Worm (Caenorhabditis elegans) whole organism, L3 larva: ENCODE data around the gene T19C4.1.

Source experiments
- ZK546.5 ChIP-seq: sonication (generic microtip); optimal IDR thresholded peaks from 2 replicates; lab custom pipeline; 2017; ENCODE audit warnings: missing biosample characterization, missing genetic modification characterization
- aly-2 ChIP-seq: fragments of 150-350 bp; optimal IDR thresholded peaks from 2 replicates; lab custom pipeline; 2014; ENCODE audit warnings: missing biosample characterization, missing genetic modification characterization
- ama-1 ChIP-seq: fragments of 150-350 bp; optimal IDR thresholded peaks from 2 replicates; lab custom pipeline; 2018
- ceh-16 ChIP-seq: sonication (generic microtip); optimal IDR thresholded peaks from 2 replicates; lab custom pipeline; 2017; ENCODE audit warnings: missing biosample characterization, missing genetic modification characterization
- ceh-28 ChIP-seq: fragments of 150-350 bp; optimal IDR thresholded peaks from 2 replicates; lab custom pipeline; 2014; ENCODE audit warnings: missing biosample characterization, missing genetic modification reagents, missing genetic modification characterization
- ceh-82 ChIP-seq: fragments of 150-350 bp; optimal IDR thresholded peaks from 2 replicates; lab custom pipeline; 2014; ENCODE audit warnings: missing biosample characterization, missing genetic modification characterization
- ceh-9 ChIP-seq: sonication (generic microtip); optimal IDR thresholded peaks from 2 replicates; lab custom pipeline; 2018; ENCODE audit warnings: missing biosample characterization, missing genetic modification characterization
- daf-12 ChIP-seq: fragments of 150-350 bp; optimal IDR thresholded peaks from 2 replicates; lab custom pipeline; 2014; ENCODE audit warnings: missing biosample characterization, missing genetic modification reagents, missing genetic modification characterization
- egl-27 ChIP-seq: sonication (generic microtip); optimal IDR thresholded peaks from 4 replicates; lab custom pipeline; 2017; ENCODE audit warnings: missing biosample characterization, missing genetic modification reagents, missing genetic modification characterization
- egl-5 ChIP-seq: fragments of 150-350 bp; optimal IDR thresholded peaks from 2 replicates; lab custom pipeline; 2017; ENCODE audit warnings: missing biosample characterization, missing genetic modification reagents, missing genetic modification characterization, inconsistent platforms
- elt-1 ChIP-seq: fragments of 150-350 bp; optimal IDR thresholded peaks from 2 replicates; lab custom pipeline; 2014; ENCODE audit warnings: missing biosample characterization, missing genetic modification characterization
- elt-2 ChIP-seq: sonication (generic microtip); optimal IDR thresholded peaks from 2 replicates; lab custom pipeline; 2016; ENCODE audit warnings: missing genetic modification reagents, mild to moderate bottlenecking, missing genetic modification characterization, missing compliant biosample characterization
- elt-3 ChIP-seq, 3 experiments: fragments of 150-350 bp in 1 of 3; sonication (generic microtip) in 2 of 3; optimal IDR thresholded peaks; 2 replicates in 2 of 3; 4 replicates in 1 of 3; lab custom pipeline; 2014 to 2017; ENCODE audit warnings: missing biosample characterization in 3 of 3, missing genetic modification characterization in 3 of 3
- fkh-10 ChIP-seq: sonication (generic microtip); optimal IDR thresholded peaks from 2 replicates; lab custom pipeline; 2017; ENCODE audit warnings: missing biosample characterization, missing genetic modification reagents, missing genetic modification characterization
- fkh-2 ChIP-seq: fragments of 150-350 bp; optimal IDR thresholded peaks from 2 replicates; lab custom pipeline; 2014; ENCODE audit warnings: missing biosample characterization, missing genetic modification reagents, missing genetic modification characterization
- jun-1 ChIP-seq: fragments of 150-350 bp; optimal IDR thresholded peaks from 2 replicates; lab custom pipeline; 2014; ENCODE audit warnings: missing biosample characterization, missing genetic modification reagents, missing genetic modification characterization
- lin-15B ChIP-seq: fragments of 150-350 bp; optimal IDR thresholded peaks from 2 replicates; lab custom pipeline; 2014; ENCODE audit warnings: missing biosample characterization, missing genetic modification characterization
- lin-39 ChIP-seq: fragments of 150-350 bp; optimal IDR thresholded peaks from 2 replicates; lab custom pipeline; 2018; ENCODE audit warnings: missing biosample characterization, missing genetic modification reagents, missing genetic modification characterization
- lsy-12 ChIP-seq: sonication (generic microtip); optimal IDR thresholded peaks from 2 replicates; lab custom pipeline; 2016; ENCODE audit warnings: mild to moderate bottlenecking, missing genetic modification characterization, missing compliant biosample characterization
- mdl-1 ChIP-seq: fragments of 150-350 bp; optimal IDR thresholded peaks from 2 replicates; lab custom pipeline; 2014; ENCODE audit warnings: missing biosample characterization, missing genetic modification characterization
- mml-1 ChIP-seq: fragments of 150-350 bp; sonication (generic microtip); optimal IDR thresholded peaks from 3 replicates; lab custom pipeline; 2014; ENCODE audit warnings: missing biosample characterization, missing genetic modification characterization
- nhr-11 ChIP-seq: fragments of 150-350 bp; optimal IDR thresholded peaks from 2 replicates; lab custom pipeline; 2014; ENCODE audit warnings: missing biosample characterization, missing genetic modification characterization
- nhr-237 ChIP-seq: fragments of 150-350 bp; optimal IDR thresholded peaks from 2 replicates; lab custom pipeline; 2014; ENCODE audit warnings: missing biosample characterization, missing genetic modification characterization
- nhr-25 ChIP-seq: sonication (generic microtip); optimal IDR thresholded peaks from 2 replicates; lab custom pipeline; 2017; ENCODE audit warnings: missing biosample characterization, missing genetic modification characterization
- nhr-28 ChIP-seq: fragments of 150-350 bp; optimal IDR thresholded peaks from 2 replicates; lab custom pipeline; 2014; ENCODE audit warnings: missing biosample characterization, missing genetic modification characterization
- nhr-67 ChIP-seq: fragments of 150-350 bp; optimal IDR thresholded peaks from 2 replicates; lab custom pipeline; 2014; ENCODE audit warnings: missing biosample characterization, missing genetic modification characterization
- nhr-76 ChIP-seq: fragments of 150-350 bp; sonication (generic microtip); optimal IDR thresholded peaks from 5 replicates; lab custom pipeline; 2014; ENCODE audit warnings: missing biosample characterization, missing genetic modification characterization
- nhr-77 ChIP-seq: fragments of 150-350 bp; optimal IDR thresholded peaks from 2 replicates; lab custom pipeline; 2014; ENCODE audit warnings: missing biosample characterization, missing genetic modification characterization
- pha-4 ChIP-seq: fragments of 150-350 bp; optimal IDR thresholded peaks from 2 replicates; lab custom pipeline; 2014; ENCODE audit warnings: missing biosample characterization, missing genetic modification reagents, missing genetic modification characterization
- skn-1 ChIP-seq: fragments of 150-350 bp; optimal IDR thresholded peaks from 2 replicates; lab custom pipeline; 2014; ENCODE audit warnings: missing biosample characterization, missing genetic modification characterization
- tbx-2 ChIP-seq: sonication (generic microtip); optimal IDR thresholded peaks from 2 replicates; lab custom pipeline; 2016; ENCODE audit warnings: mild to moderate bottlenecking, missing genetic modification characterization, missing compliant biosample characterization
- unc-39 ChIP-seq: sonication (generic microtip); optimal IDR thresholded peaks from 4 replicates; lab custom pipeline; 2017; ENCODE audit warnings: missing biosample characterization, missing genetic modification characterization
- unc-62 ChIP-seq: fragments of 150-350 bp; sonication (generic microtip); optimal IDR thresholded peaks from 4 replicates; lab custom pipeline; 2014; ENCODE audit warnings: missing biosample characterization, missing genetic modification reagents, missing genetic modification characterization
- zag-1 ChIP-seq: fragments of 150-350 bp; optimal IDR thresholded peaks from 2 replicates; lab custom pipeline; 2014; ENCODE audit warnings: missing biosample characterization, missing genetic modification characterization
- ztf-4 ChIP-seq: fragments of 150-350 bp; optimal IDR thresholded peaks from 2 replicates; lab custom pipeline; 2014; ENCODE audit warnings: missing biosample characterization, missing genetic modification characterization

The T19C4.1 gene

ce11 chrV:11147780-11148144 is 1.7 kb upstream of the T19C4.1 start (continued):
- no peak for TF ChIP-seq unc-62 (GFP tag; lab: Kevin White, UChicago)

ce11 chrV:11148971-11149370 is 534 bp upstream of the T19C4.1 start:
- peak; percentile 36 for TF ChIP-seq nhr-25
- no peak for TF ChIP-seq lsy-12 (tag; lab: Kevin White, UChicago)
- TF ChIP-seq egl-27 (tag; lab: Kevin White, UChicago), result no peak
- TF ChIP-seq elt-3 (tag; optimal IDR thresholded peaks at IDR 0.05; lab: Kevin White, UChicago), result peak in 1 of 3 experiments; percentile 36

ce11 chrV:11152333-11152732 is 2.8 kb downstream of the T19C4.1 start, which contains the start of gene srg-39:
Gene srg-39, minus strand, starts transcription at chrV:11152433.
- TF ChIP-seq lin-15B (tag; lab: Kevin White, UChicago) (no peak), elt-1 (no peak), ama-1 (lab: Kevin White, UChicago) (no peak), ceh-9 (tag; lab: Kevin White, UChicago) (no peak), egl-27 (tag; lab: Kevin White, UChicago) (no peak), nhr-11 (tag; lab: Kevin White, UChicago) (no peak), nhr-28 (tag; lab: Kevin White, UChicago) (no peak), elt-2 (no peak), egl-5 (tag; lab: Kevin White, UChicago) (no peak)

- TF ChIP-seq tbx-2 (no peak), elt-1 (no peak), ztf-4 (no peak)
Observed at ce11 chrV:11155553-11155952, 6.0 kb downstream of the T19C4.1 start, which contains the start of gene srg-38. Gene srg-38, minus strand, starts transcription at chrV:11155653.

ce11 chrV:11156589-11156988 is 7.1 kb downstream of the T19C4.1 start:
- no peak for TF ChIP-seq jun-1 (tag; lab: Kevin White, UChicago)
- TF ChIP-seq elt-2, result peak; percentile 42
- TF ChIP-seq, all 47 proteins: peak for 1

- no peak for TF ChIP-seq daf-12
- no peak for TF ChIP-seq ama-1 (lab: Kevin White, UChicago)
- no peak for TF ChIP-seq ceh-28 (tag; lab: Kevin White, UChicago)
- TF ChIP-seq pha-4 (tag; lab: Kevin White, UChicago), result no peak
- TF ChIP-seq skn-1 (tag; lab: Kevin White, UChicago), result no peak
- no peak for TF ChIP-seq ZK546.5 (tag; lab: Kevin White, UChicago)
- no peak for TF ChIP-seq nhr-77
- no peak for TF ChIP-seq fkh-10 (GFP tag; lab: Kevin White, UChicago)
- TF ChIP-seq lin-39 (tag; lab: Kevin White, UChicago), result no peak
- TF ChIP-seq jun-1 (tag; lab: Kevin White, UChicago), result no peak
Observed at ce11 chrV:11157947-11158346, 8.4 kb downstream of the T19C4.1 start, which contains the start of gene srg-42. Gene srg-42, minus strand, starts transcription at chrV:11158047.

ce11 chrV:11161791-11162190 is 12.3 kb downstream of the T19C4.1 start, which contains the start of gene srg-41:
Gene srg-41, minus strand, starts transcription at chrV:11161891.
- TF ChIP-seq unc-39 (tag; lab: Kevin White, UChicago), result no peak
- TF ChIP-seq ZK546.5 (tag; lab: Kevin White, UChicago), result no peak
- TF ChIP-seq nhr-237 (tag; lab: Kevin White, UChicago), result no peak
- TF ChIP-seq nhr-25, result no peak
- TF ChIP-seq fkh-10 (GFP tag; lab: Kevin White, UChicago), result no peak
- TF ChIP-seq mml-1 (tag; lab: Kevin White, UChicago), result no peak
- no peak for TF ChIP-seq elt-2
- TF ChIP-seq aly-2 (tag; lab: Kevin White, UChicago), result no peak
- TF ChIP-seq nhr-76 (tag; lab: Kevin White, UChicago), result no peak
- TF ChIP-seq skn-1 (tag; lab: Kevin White, UChicago), result no peak
- TF ChIP-seq ceh-82 (tag; lab: Kevin White, UChicago), result no peak
- no peak for TF ChIP-seq zag-1 (tag; lab: Kevin White, UChicago)
- no peak for TF ChIP-seq mdl-1 (tag; lab: Kevin White, UChicago)
- TF ChIP-seq nhr-67, result no peak
- TF ChIP-seq fkh-2, result no peak
- TF ChIP-seq ceh-16 (tag; lab: Kevin White, UChicago), result no peak
